Worm (Caenorhabditis elegans) whole organism, L1 larva: ENCODE measurements around the gene Y22D7AL.9.

Experiments used
- ama-1 ChIP-seq: fragments of 150-350 bp; optimal IDR thresholded peaks from 2 replicates; lab custom pipeline; 2014
- elt-3 ChIP-seq, 6 experiments: fragments of 150-350 bp in 1 of 6; sonication (generic microtip); optimal IDR thresholded peaks; 2 replicates each; lab custom pipeline; 2017 to 2018; ENCODE audit warnings: missing biosample characterization in 6 of 6, missing genetic modification characterization in 6 of 6, inconsistent platforms in 1 of 6
- lin-14 ChIP-seq: fragments of 200-800 bp; sonication (Bioruptor generic); optimal IDR thresholded peaks from 2 replicates; lab custom pipeline; 2018; ENCODE audit warnings: mild to moderate bottlenecking, missing genetic modification characterization, moderate library complexity, missing compliant biosample characterization
- unc-62 ChIP-seq: fragments of 150-350 bp; optimal IDR thresholded peaks from 2 replicates; lab custom pipeline; 2014; ENCODE audit warnings: missing biosample characterization, missing genetic modification reagents, missing genetic modification characterization
- ztf-11 ChIP-seq, 2 experiments: sonication (generic microtip); optimal IDR thresholded peaks; 2 replicates each; lab custom pipeline; 2016 to 2017; ENCODE audit warnings: missing genetic modification characterization in 2 of 2, missing biosample characterization in 1 of 2, missing compliant biosample characterization in 1 of 2

- TF ChIP-seq ama-1 (lab: Kevin White, UChicago) = peak; percentile 29
- TF ChIP-seq ztf-11 (tag; optimal IDR thresholded peaks at IDR 0.05; lab: Kevin White, UChicago) = no peak
- peak; percentile 7 for TF ChIP-seq lin-14 (GFP tag; lab: Kevin White, UChicago)
- peak in 3 of 6 experiments; percentile 12 to 67 (median 62) for TF ChIP-seq elt-3 (tag; optimal IDR thresholded peaks at IDR 0.05; lab: Kevin White, UChicago)
- no peak for TF ChIP-seq unc-62 (GFP tag; lab: Kevin White, UChicago)
Observed at ce11 chrIII:1622329-1622728, 8.5 kb upstream of the Y22D7AL.9 start.
